Fruit fly (Drosophila melanogaster): Measurements from ENCODE around the gene CG8036.

dm6 chr3R:8668024-8668856, 572 bp downstream of the CG8036 start:
- no peak for TF ChIP-seq Crg-1 (GFP tag; optimal IDR thresholded peaks at IDR 0.05)
- no peak for TF ChIP-seq CG33017 (tag; optimal IDR thresholded peaks at IDR 0.05)
- TF ChIP-seq CG1620 (GFP tag; optimal IDR thresholded peaks at IDR 0.05) = no peak
- no peak for TF ChIP-seq cic (GFP tag; optimal IDR thresholded peaks at IDR 0.05)
- no peak for TF ChIP-seq toe (GFP tag; optimal IDR thresholded peaks at IDR 0.05)
- no peak for TF ChIP-seq CG14711 (tag; optimal IDR thresholded peaks at IDR 0.05)
- no peak for TF ChIP-seq Hr96 (GFP tag; optimal IDR thresholded peaks at IDR 0.05)
- no peak for TF ChIP-seq CG11617 (GFP tag; optimal IDR thresholded peaks at IDR 0.05)
- TF ChIP-seq CG7101 (tag; optimal IDR thresholded peaks at IDR 0.05) = no peak
- no peak for TF ChIP-seq CG7045 (GFP tag; optimal IDR thresholded peaks at IDR 0.05)
- no peak for TF ChIP-seq CG5204 (GFP tag; optimal IDR thresholded peaks at IDR 0.05)

Measured in whole organism, adult.